Worm (Caenorhabditis elegans) whole organism, mixed stage, embryonic: ENCODE results near the gene glo-1.

Experiments used
- M03D4.4 ChIP-seq: sonication (generic microtip); optimal IDR thresholded peaks from 2 replicates; lab custom pipeline; 2017; ENCODE audit warnings: mild to moderate bottlenecking, missing genetic modification characterization, missing compliant biosample characterization
- blmp-1 ChIP-seq: fragments of 150-350 bp; optimal IDR thresholded peaks from 2 replicates; lab custom pipeline; 2014; ENCODE audit warnings: missing biosample characterization, missing genetic modification characterization
- ceh-43 ChIP-seq: fragments of 200-800 bp; sonication (Bioruptor generic); optimal IDR thresholded peaks from 2 replicates; lab custom pipeline; 2018; ENCODE audit warnings: mild to moderate bottlenecking, missing genetic modification characterization, moderate library complexity, missing compliant biosample characterization
- ces-1 ChIP-seq: fragments of 150-350 bp; optimal IDR thresholded peaks from 2 replicates; lab custom pipeline; 2014; ENCODE audit warnings: missing biosample characterization, missing genetic modification reagents, missing genetic modification characterization
- cnd-1 ChIP-seq: fragments of 200-800 bp; sonication (Bioruptor generic); optimal IDR thresholded peaks from 2 replicates; lab custom pipeline; 2018; ENCODE audit warnings: mild to moderate bottlenecking, missing genetic modification characterization, missing compliant biosample characterization
- elt-1 ChIP-seq: sonication (generic microtip); optimal IDR thresholded peaks from 2 replicates; lab custom pipeline; 2017; ENCODE audit warnings: missing genetic modification characterization, mild to moderate bottlenecking, missing compliant biosample characterization, antibody characterized with exemption, moderate library complexity, borderline replicate concordance; ENCODE audit not compliant: insufficient read depth
- elt-3 ChIP-seq: fragments of 150-350 bp; optimal IDR thresholded peaks from 2 replicates; lab custom pipeline; 2014; ENCODE audit warnings: missing biosample characterization, missing genetic modification characterization
- flh-1 ChIP-seq: fragments of 200-800 bp; sonication (Bioruptor generic); optimal IDR thresholded peaks from 2 replicates; lab custom pipeline; 2018; ENCODE audit warnings: mild to moderate bottlenecking, missing genetic modification characterization, moderate library complexity, missing compliant biosample characterization
- hlh-1 ChIP-seq: fragments of 150-350 bp; optimal IDR thresholded peaks from 2 replicates; lab custom pipeline; 2014; ENCODE audit warnings: missing biosample characterization, missing genetic modification reagents, missing genetic modification characterization
- lin-32 ChIP-seq: fragments of 200-800 bp; sonication (Bioruptor generic); optimal IDR thresholded peaks from 2 replicates; lab custom pipeline; 2018; ENCODE audit warnings: mild to moderate bottlenecking, missing genetic modification characterization, missing compliant biosample characterization
- lsy-2 ChIP-seq: fragments of 150-350 bp; optimal IDR thresholded peaks from 2 replicates; lab custom pipeline; 2014; ENCODE audit warnings: missing biosample characterization, missing genetic modification characterization
- mab-5 ChIP-seq: fragments of 150-350 bp; optimal IDR thresholded peaks from 2 replicates; lab custom pipeline; 2014; ENCODE audit warnings: missing biosample characterization, missing genetic modification characterization
- mep-1 ChIP-seq: fragments of 150-350 bp; optimal IDR thresholded peaks from 2 replicates; lab custom pipeline; 2017; ENCODE audit warnings: missing biosample characterization, missing genetic modification reagents, missing genetic modification characterization, inconsistent platforms
- mls-2 ChIP-seq: sonication (generic microtip); optimal IDR thresholded peaks from 2 replicates; lab custom pipeline; 2016; ENCODE audit warnings: mild to moderate bottlenecking, missing genetic modification characterization, moderate library complexity, missing compliant biosample characterization
- nhr-12 ChIP-seq: fragments of 150-350 bp; optimal IDR thresholded peaks from 2 replicates; lab custom pipeline; 2014; ENCODE audit warnings: missing biosample characterization, missing genetic modification characterization
- nhr-28 ChIP-seq: fragments of 150-350 bp; optimal IDR thresholded peaks from 2 replicates; lab custom pipeline; 2014; ENCODE audit warnings: missing biosample characterization, missing genetic modification characterization
- pha-4 ChIP-seq: fragments of 150-350 bp; optimal IDR thresholded peaks from 2 replicates; lab custom pipeline; 2018; ENCODE audit warnings: missing biosample characterization, missing genetic modification reagents, missing genetic modification characterization
- sptf-1 ChIP-seq: sonication (generic microtip); optimal IDR thresholded peaks from 2 replicates; lab custom pipeline; 2017; ENCODE audit warnings: mild to moderate bottlenecking, missing genetic modification characterization, moderate library complexity, missing compliant biosample characterization
- unc-120 ChIP-seq: sonication (generic microtip); optimal IDR thresholded peaks from 2 replicates; lab custom pipeline; 2017; ENCODE audit warnings: missing genetic modification characterization, missing compliant biosample characterization; ENCODE audit not compliant: poor library complexity, severe bottlenecking
- unc-39 ChIP-seq: fragments of 150-350 bp; optimal IDR thresholded peaks from 2 replicates; lab custom pipeline; 2014; ENCODE audit warnings: missing biosample characterization, missing genetic modification characterization
- unc-62 ChIP-seq: fragments of 150-350 bp; optimal IDR thresholded peaks from 2 replicates; lab custom pipeline; 2014; ENCODE audit warnings: missing biosample characterization, missing genetic modification reagents, missing genetic modification characterization
- zip-8 ChIP-seq: fragments of 150-350 bp; optimal IDR thresholded peaks from 2 replicates; lab custom pipeline; 2014; ENCODE audit warnings: missing biosample characterization, missing genetic modification characterization
- ztf-11 ChIP-seq: fragments of 150-350 bp; optimal IDR thresholded peaks from 2 replicates; lab custom pipeline; 2014; ENCODE audit warnings: missing biosample characterization, missing genetic modification characterization

Gene glo-1

DNA sequence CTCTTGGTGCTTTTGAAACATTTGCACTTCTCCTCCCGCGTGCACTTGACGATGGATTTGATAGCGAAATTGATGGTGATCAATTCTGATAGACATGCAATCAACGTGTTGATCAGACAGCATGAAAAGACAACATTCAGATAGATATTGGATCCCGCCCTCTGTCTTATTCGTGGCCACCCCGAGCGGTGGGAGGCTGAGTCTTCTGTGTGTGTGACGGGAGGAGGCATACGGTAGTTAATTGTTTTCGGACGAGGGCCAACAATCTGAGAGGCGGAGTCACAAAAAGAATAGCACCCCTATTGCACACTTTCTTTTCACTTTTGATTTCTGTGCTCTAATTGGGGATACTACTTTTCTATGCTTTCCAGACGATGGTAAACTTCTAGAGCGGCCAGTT, 36.1 kb downstream of the glo-1 start:
- TF ChIP-seq unc-62 (GFP tag; lab: Kevin White, UChicago), result peak; percentile 23
- TF ChIP-seq M03D4.4 (tag; lab: Kevin White, UChicago), result no peak
- peak; percentile 74 for TF ChIP-seq lsy-2 (tag; lab: Kevin White, UChicago)
- TF ChIP-seq hlh-1 (tag; lab: Kevin White, UChicago), result peak; percentile 9

DNA sequence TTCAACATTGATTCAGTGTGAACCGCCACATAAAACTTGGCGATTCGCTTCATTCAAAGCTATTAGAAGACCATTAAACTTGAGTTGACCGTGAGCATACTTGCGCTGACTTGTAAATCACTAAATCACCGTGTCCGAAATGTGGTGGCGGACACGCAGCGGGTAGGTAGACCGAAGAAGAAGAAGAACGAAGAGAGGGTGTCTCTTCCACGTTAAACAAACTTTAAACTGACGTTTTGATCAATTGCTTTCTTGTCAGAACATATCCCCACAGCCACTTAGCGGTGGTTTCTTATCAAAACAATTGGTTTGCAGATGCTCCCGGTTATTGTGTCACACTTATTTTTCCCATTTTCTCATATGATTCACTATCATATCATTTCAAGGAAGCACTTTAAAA, 38.4 kb downstream of the glo-1 start:
- TF ChIP-seq unc-62 (GFP tag; lab: Kevin White, UChicago) (peak; percentile 69), hlh-1 (tag; lab: Kevin White, UChicago) (peak; percentile 59), flh-1 (GFP tag; lab: Kevin White, UChicago) (no peak), blmp-1 (tag; lab: Kevin White, UChicago) (no peak)

DNA sequence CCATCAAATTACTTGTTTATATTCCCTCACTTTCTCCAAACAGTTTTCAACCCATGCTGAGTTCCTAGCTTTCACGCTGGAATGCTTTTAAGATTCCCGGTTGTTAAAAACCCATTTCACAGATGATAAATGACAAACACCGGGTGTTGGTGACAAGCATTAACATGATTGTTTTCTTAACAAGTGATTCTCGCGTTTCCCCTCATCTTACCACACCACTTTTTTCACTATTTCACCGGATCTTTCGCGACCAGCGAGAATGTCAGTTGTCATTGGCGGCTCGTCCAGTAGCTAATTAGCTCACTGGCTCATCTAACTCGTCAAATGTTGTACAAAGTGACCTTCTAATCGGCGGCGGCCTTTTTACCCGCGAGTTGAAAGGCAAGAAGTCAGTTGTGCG, 39.9 kb downstream of the glo-1 start:
- TF ChIP-seq unc-120 (tag; lab: Kevin White, UChicago) (peak; percentile 6), unc-62 (GFP tag; lab: Kevin White, UChicago) (peak; percentile 47), elt-3 (no peak), hlh-1 (tag; lab: Kevin White, UChicago) (peak; percentile 88)

- TF ChIP-seq cnd-1 (tag; lab: Kevin White, UChicago) (no peak), mab-5 (tag; lab: Kevin White, UChicago) (peak; percentile 50), unc-62 (GFP tag; lab: Kevin White, UChicago) (peak; percentile 80)
Observed at ce11 chrX:9840864-9841263, 41.1 kb downstream of the glo-1 start.

- peak; percentile 58 for TF ChIP-seq ces-1
- peak; percentile 7 for TF ChIP-seq unc-120 (tag; lab: Kevin White, UChicago)
- peak; percentile 24 for TF ChIP-seq mep-1 (tag; lab: Kevin White, UChicago)
- TF ChIP-seq blmp-1 (tag; lab: Kevin White, UChicago), result no peak
- TF ChIP-seq unc-62 (GFP tag; lab: Kevin White, UChicago), result peak; percentile 44
- TF ChIP-seq ceh-43 (GFP tag; lab: Kevin White, UChicago), result no peak
- TF ChIP-seq lin-32 (GFP tag; lab: Kevin White, UChicago), result no peak
- TF ChIP-seq hlh-1 (tag; lab: Kevin White, UChicago), result peak; percentile 16
- TF ChIP-seq, all 35 proteins: peak for 5
Observed at ce11 chrX:9837989-9838541, 43.9 kb downstream of the glo-1 start, which contains the start of gene ipla-2. TSS of gene ipla-2 (minus strand) at chrX:9838039.

DNA sequence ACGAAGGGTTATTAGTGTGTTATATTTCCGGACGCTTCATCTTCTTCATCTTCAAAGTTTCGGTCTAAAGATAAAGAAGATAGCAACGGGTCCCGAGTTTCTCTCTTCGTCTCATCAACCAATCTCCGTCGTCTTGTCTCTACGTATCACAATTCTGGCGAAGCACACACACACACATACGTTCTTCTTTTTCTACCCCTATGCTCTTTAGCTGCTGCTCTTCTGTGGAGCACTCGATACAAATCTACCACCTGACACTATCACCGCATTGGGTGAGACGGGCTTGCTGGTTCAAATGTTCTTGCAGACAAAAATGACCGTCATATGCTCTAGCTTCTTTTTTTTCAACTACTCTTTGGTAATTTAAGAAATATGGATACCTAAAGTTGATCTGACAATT, 49.6 kb downstream of the glo-1 start:
- TF ChIP-seq ztf-11 (no peak), unc-120 (tag; lab: Kevin White, UChicago) (peak; percentile 84), hlh-1 (tag; lab: Kevin White, UChicago) (peak; percentile 92), elt-1 (no peak), unc-39 (tag; lab: Kevin White, UChicago) (no peak), unc-62 (GFP tag; lab: Kevin White, UChicago) (peak; percentile 9), zip-8 (tag; lab: Kevin White, UChicago) (no peak), nhr-12 (no peak)

ce11 chrX:9831215-9831614, 50.8 kb downstream of the glo-1 start, which contains the start of gene rrc-1:
TSS of gene rrc-1 (minus strand) at chrX:9831288.
- no peak for TF ChIP-seq hlh-1 (tag; lab: Kevin White, UChicago)
- TF ChIP-seq elt-1, result no peak
- no peak for TF ChIP-seq sptf-1
- no peak for TF ChIP-seq flh-1 (GFP tag; lab: Kevin White, UChicago)
- TF ChIP-seq nhr-28 (tag; lab: Kevin White, UChicago), result no peak
- no peak for TF ChIP-seq lsy-2 (tag; lab: Kevin White, UChicago)
- no peak for TF ChIP-seq blmp-1 (tag; lab: Kevin White, UChicago)
- TF ChIP-seq mls-2 (tag; lab: Kevin White, UChicago), result no peak
- TF ChIP-seq ztf-11, result no peak
- no peak for TF ChIP-seq lin-32 (GFP tag; lab: Kevin White, UChicago)
- TF ChIP-seq pha-4 (tag; lab: Kevin White, UChicago), result no peak
